Worm (Caenorhabditis elegans): ENCODE results near the gene F46F5.16.
A peak's percentile ranks its signal among the peaks of the same experiment; 100 is the strongest.

F46F5.16 gene

ce11 chrII:760276-760675 is 26.8 kb upstream of the F46F5.16 start:
- TF ChIP-seq lsy-27 (tag; optimal IDR thresholded peaks at IDR 0.05; ENCODE audit: borderline replicate concordance, insufficient read depth): no peak
- peak; percentile 10 for TF ChIP-seq nhr-80 (tag; optimal IDR thresholded peaks at IDR 0.05)
- TF ChIP-seq attf-3 (GFP tag; conservative IDR thresholded peaks at IDR 0.05): no peak
- no peak for TF ChIP-seq snpc-1.3 (tag; optimal IDR thresholded peaks at IDR 0.05; ENCODE audit: insufficient read depth)
- no peak for TF ChIP-seq cebp-1 (GFP tag; IDR thresholded peaks at IDR 0.05)
- TF ChIP-seq cebp-1 (tag; optimal IDR thresholded peaks at IDR 0.05): peak; percentile 30
- TF ChIP-seq sptf-2 (GFP tag; optimal IDR thresholded peaks at IDR 0.05): no peak

- no peak for TF ChIP-seq cebp-2 (GFP tag; IDR thresholded peaks at IDR 0.05)
These were observed 24.1 kb upstream of the F46F5.16 start for ce11 chrII:762942-763341.

ce11 chrII:764385-764784 is 22.7 kb upstream of the F46F5.16 start:
- TF ChIP-seq B0019.2 (GFP tag; conservative IDR thresholded peaks at IDR 0.05): no peak
- no peak for TF ChIP-seq unc-62 (GFP tag; optimal IDR thresholded peaks at IDR 0.05)
- no peak for TF ChIP-seq xnd-1 (tag; optimal IDR thresholded peaks at IDR 0.05)
- no peak for TF ChIP-seq lin-40 (tag; optimal IDR thresholded peaks at IDR 0.05)
- TF ChIP-seq cebp-2 (GFP tag; IDR thresholded peaks at IDR 0.05): no peak
- no peak for TF ChIP-seq lin-54 (GFP tag; optimal IDR thresholded peaks at IDR 0.05)
- no peak for TF ChIP-seq egrh-3 (GFP tag; IDR thresholded peaks at IDR 0.05)
- no peak for TF ChIP-seq Y53F4B.3 (GFP tag; IDR thresholded peaks at IDR 0.05)

- TF ChIP-seq lag-1 (GFP tag; IDR thresholded peaks at IDR 0.05) (no peak), madf-6 (GFP tag; IDR thresholded peaks at IDR 0.05) (no peak)
These were observed 21.8 kb upstream of the F46F5.16 start, which contains the start of gene C08G5.7 for ce11 chrII:765219-765618. Gene C08G5.7 (minus strand): TSS chrII:765319.

ce11 chrII:769250-769649 is 17.8 kb upstream of the F46F5.16 start:
- TF ChIP-seq nhr-179 (tag; optimal IDR thresholded peaks at IDR 0.05) (no peak), B0261.1 (tag; optimal IDR thresholded peaks at IDR 0.05) (peak; percentile 54), sdz-38 (tag; optimal IDR thresholded peaks at IDR 0.05) (no peak), ztf-18 (tag; optimal IDR thresholded peaks at IDR 0.05) (peak; percentile 32), die-1 (tag; optimal IDR thresholded peaks at IDR 0.05) (peak; percentile 44), tbp1 (GFP tag; optimal IDR thresholded peaks at IDR 0.05) (peak; percentile 82), lin-26 (GFP tag; IDR thresholded peaks at IDR 0.05) (peak; percentile 8; the same call in 1 of the 2 replicates), K12H6.12 (tag; optimal IDR thresholded peaks at IDR 0.05) (no peak), rec-8 (tag; optimal IDR thresholded peaks at IDR 0.05) (peak in 1 of 2 experiments; percentile 39), dpff-1 (tag; optimal IDR thresholded peaks at IDR 0.05) (no peak), nhr-27 (tag; optimal IDR thresholded peaks at IDR 0.05) (no peak), mel-28 (tag; optimal IDR thresholded peaks at IDR 0.05; ENCODE audit: borderline replicate concordance) (no peak), mxl-1 (tag; optimal IDR thresholded peaks at IDR 0.05) (no peak), rpc-1 (optimal IDR thresholded peaks at IDR 0.05) (peak; percentile 41), rpc-1 (tag; optimal IDR thresholded peaks at IDR 0.05) (peak; percentile 74)

ce11 chrII:770253-770652 is 16.8 kb upstream of the F46F5.16 start, which contains the start of gene C08G5.6:
Gene C08G5.6 (plus strand): TSS chrII:770553.
- TF ChIP-seq ZK185.1 (tag; optimal IDR thresholded peaks at IDR 0.05; ENCODE audit: poor library complexity, severe bottlenecking) (no peak), sea-2 (GFP tag; IDR thresholded peaks at IDR 0.05) (no peak), nhr-120 (GFP tag; IDR thresholded peaks at IDR 0.05) (no peak), ztf-18 (tag; optimal IDR thresholded peaks at IDR 0.05) (no peak), attf-6 (GFP tag; IDR thresholded peaks at IDR 0.05) (no peak), fkh-3 (tag; optimal IDR thresholded peaks at IDR 0.05) (no peak), nfya-1 (tag; optimal IDR thresholded peaks at IDR 0.05; ENCODE audit: borderline replicate concordance, insufficient read depth) (no peak)
